Fruit fly (Drosophila melanogaster): Measurements from ENCODE around the gene Alg1.
A peak's percentile ranks its signal among the peaks of the same experiment; 100 is the strongest.

Alg1 gene

DNA sequence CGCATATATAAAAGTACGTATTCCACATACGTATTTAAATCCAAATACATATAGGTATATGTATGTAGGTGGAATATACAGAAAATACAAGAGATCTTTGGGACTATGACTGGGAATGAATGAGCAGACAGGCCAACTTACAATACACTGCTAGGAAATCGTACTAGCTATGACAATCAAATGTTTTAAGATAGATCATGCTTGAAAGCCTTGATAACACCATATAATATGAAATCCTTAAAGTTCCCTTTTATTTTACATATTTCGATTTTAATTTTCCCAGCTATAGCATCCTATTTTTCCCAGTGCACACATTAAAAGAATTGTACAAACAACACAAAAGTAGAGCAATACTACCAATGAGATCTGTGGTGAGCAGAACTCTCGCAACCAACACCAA is 29.6 kb downstream of the Alg1 start (continued):
- TF ChIP-seq nmo (GFP tag; optimal IDR thresholded peaks at IDR 0.05) (peak; percentile 89), CG18764 (GFP tag; optimal IDR thresholded peaks at IDR 0.05) (peak; percentile 49), trh (GFP tag; optimal IDR thresholded peaks at IDR 0.05) (peak; percentile 49), HLH54F (GFP tag; optimal IDR thresholded peaks at IDR 0.05) (peak; percentile 66), CG32772 (GFP tag; IDR thresholded peaks at IDR 0.05) (peak; percentile 89), nerfin-1 (tag; optimal IDR thresholded peaks at IDR 0.05) (peak; percentile 79), Gsc (GFP tag; IDR thresholded peaks at IDR 0.05) (peak; percentile 40; the same call in 1 of the 2 replicates), CG6813 (GFP tag; optimal IDR thresholded peaks at IDR 0.05) (peak; percentile 71), tup (GFP tag; optimal IDR thresholded peaks at IDR 0.05) (peak; percentile 34), CG8765 (GFP tag; IDR thresholded peaks at IDR 0.05) (no peak), HmgD (GFP tag; optimal IDR thresholded peaks at IDR 0.05) (peak; percentile 9), trem (tag; optimal IDR thresholded peaks at IDR 0.05) (peak; percentile 34), CG12299 (tag; optimal IDR thresholded peaks at IDR 0.05) (peak; percentile 81), CG34224 (GFP tag; IDR thresholded peaks at IDR 0.05; ENCODE audit: partially characterized antibody) (no peak), CG10959 (GFP tag; IDR thresholded peaks at IDR 0.05) (peak; percentile 56), Oaz (GFP tag; IDR thresholded peaks at IDR 0.05) (peak; percentile 72), gce (GFP tag; IDR thresholded peaks at IDR 0.05) (peak; percentile 76; the same call in 2 of the 3 replicates), Nf-YB (GFP tag; optimal IDR thresholded peaks at IDR 0.05) (peak; percentile 40), gcm2 (GFP tag; optimal IDR thresholded peaks at IDR 0.05) (peak; percentile 11), bsh (GFP tag; optimal IDR thresholded peaks at IDR 0.05) (peak in 1 of 2 experiments; percentile 81), danr (GFP tag; IDR thresholded peaks at IDR 0.05) (peak; percentile 60; the same call in 1 of the 2 replicates), sisA (GFP tag; IDR thresholded peaks at IDR 0.05) (peak; percentile 80), slou (GFP tag; optimal IDR thresholded peaks at IDR 0.05) (peak; percentile 67), ken (GFP tag; IDR thresholded peaks at IDR 0.05) (peak; percentile 83), CG10979 (tag; optimal IDR thresholded peaks at IDR 0.05) (peak; percentile 78), CG6689 (GFP tag; IDR thresholded peaks at IDR 0.05) (peak; percentile 86), Awh (GFP tag; IDR thresholded peaks at IDR 0.05) (peak; percentile 85), tx (GFP tag; optimal IDR thresholded peaks at IDR 0.05) (peak; percentile 33), ham (GFP tag; IDR thresholded peaks at IDR 0.05) (peak; percentile 70; the same call in 1 of the 2 replicates), CG10274 (GFP tag; optimal IDR thresholded peaks at IDR 0.05) (peak; percentile 47), CG4328 (GFP tag; optimal IDR thresholded peaks at IDR 0.05) (peak; percentile 89), CG11504 (tag; optimal IDR thresholded peaks at IDR 0.05) (peak; percentile 78), btn (GFP tag; optimal IDR thresholded peaks at IDR 0.05) (peak; percentile 54), ERR (GFP tag; optimal IDR thresholded peaks at IDR 0.05) (peak; percentile 54), schlank (tag; optimal IDR thresholded peaks at IDR 0.05) (peak; percentile 73), CG9876 (GFP tag; optimal IDR thresholded peaks at IDR 0.05) (peak; percentile 17), chif (GFP tag; optimal IDR thresholded peaks at IDR 0.05) (peak; percentile 45 to 60), CG13296 (GFP tag; optimal IDR thresholded peaks at IDR 0.05) (peak; percentile 80), CG11695 (GFP tag; IDR thresholded peaks at IDR 0.05) (peak; percentile 80), Oli (tag; optimal IDR thresholded peaks at IDR 0.05) (peak; percentile 79), tin (GFP tag; optimal IDR thresholded peaks at IDR 0.05) (peak; percentile 68), sna (GFP tag; IDR thresholded peaks at IDR 0.05; ENCODE audit: partially characterized antibody) (no peak), Sox100B (GFP tag; optimal IDR thresholded peaks at IDR 0.05) (peak; percentile 64), CG4424 (GFP tag; optimal IDR thresholded peaks at IDR 0.05) (peak; percentile 75), CG3163 (GFP tag; optimal IDR thresholded peaks at IDR 0.05) (no peak), hkb (optimal IDR thresholded peaks at IDR 0.05) (no peak), hkb (GFP tag; IDR thresholded peaks at IDR 0.05) (peak; percentile 87), CG13424 (tag; optimal IDR thresholded peaks at IDR 0.05) (peak; percentile 88), CG17829 (tag; optimal IDR thresholded peaks at IDR 0.05) (peak; percentile 85), emc (GFP tag; optimal IDR thresholded peaks at IDR 0.05) (peak; percentile 72), shn (GFP tag; optimal IDR thresholded peaks at IDR 0.05) (peak; percentile 44)
